Worm (Caenorhabditis elegans) whole organism, mixed stage, embryonic: ENCODE measurements around the gene C08F11.10.

ENCODE experiments used
- bed-3 ChIP-seq: fragments of 200-800 bp; sonication (Bioruptor generic); optimal IDR thresholded peaks from 3 replicates; lab custom pipeline; 2018; ENCODE audit warnings: mild to moderate bottlenecking, missing genetic modification characterization, moderate library complexity, missing compliant biosample characterization
- blmp-1 ChIP-seq: fragments of 150-350 bp; optimal IDR thresholded peaks from 2 replicates; lab custom pipeline; 2014; ENCODE audit warnings: missing biosample characterization, missing genetic modification characterization
- lin-13 ChIP-seq: fragments of 150-350 bp; optimal IDR thresholded peaks from 2 replicates; lab custom pipeline; 2014; ENCODE audit warnings: missing biosample characterization, missing genetic modification characterization
- lin-32 ChIP-seq: fragments of 200-800 bp; sonication (Bioruptor generic); optimal IDR thresholded peaks from 2 replicates; lab custom pipeline; 2018; ENCODE audit warnings: mild to moderate bottlenecking, missing genetic modification characterization, missing compliant biosample characterization
- nhr-237 ChIP-seq: fragments of 150-350 bp; optimal IDR thresholded peaks from 2 replicates; lab custom pipeline; 2014; ENCODE audit warnings: missing biosample characterization, missing genetic modification characterization
- nhr-28 ChIP-seq: fragments of 150-350 bp; optimal IDR thresholded peaks from 2 replicates; lab custom pipeline; 2014; ENCODE audit warnings: missing biosample characterization, missing genetic modification characterization
- pha-4 ChIP-seq: fragments of 150-350 bp; optimal IDR thresholded peaks from 2 replicates; lab custom pipeline; 2018; ENCODE audit warnings: missing biosample characterization, missing genetic modification reagents, missing genetic modification characterization
- unc-39 ChIP-seq: fragments of 150-350 bp; optimal IDR thresholded peaks from 2 replicates; lab custom pipeline; 2014; ENCODE audit warnings: missing biosample characterization, missing genetic modification characterization

DNA sequence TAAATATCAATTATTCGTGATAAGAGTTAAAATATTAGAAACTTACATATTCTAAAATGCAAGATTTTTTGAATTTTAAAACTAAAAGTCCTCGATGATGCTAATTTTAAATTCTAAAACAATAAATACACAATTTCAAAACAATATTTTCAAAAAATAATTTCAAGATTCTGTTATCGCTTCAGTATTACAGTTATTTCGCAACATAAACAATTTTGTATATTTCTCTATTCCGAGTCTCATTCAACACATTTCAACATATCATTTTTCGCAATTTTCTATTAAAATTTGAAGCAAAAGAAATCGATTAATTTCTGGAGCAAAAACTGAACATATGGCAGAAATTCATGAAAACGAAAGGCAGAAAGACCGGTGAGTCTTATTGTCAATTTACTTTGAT, 15.9 kb downstream of the C08F11.10 start, which contains the start of gene fbxa-98:
- TF ChIP-seq bed-3 (GFP tag; lab: Kevin White, UChicago) (no peak), blmp-1 (no peak), lin-32 (GFP tag; lab: Kevin White, UChicago) (no peak), lin-13 (tag; lab: Kevin White, UChicago) (no peak), nhr-28 (no peak), unc-39 (tag; lab: Kevin White, UChicago) (no peak), pha-4 (tag; lab: Kevin White, UChicago) (no peak), nhr-237 (no peak)
